Worm (Caenorhabditis elegans) whole organism, L2 larva: ENCODE data around the gene srj-4.

Source experiments
- R02D3.7 ChIP-seq: fragments of 150-350 bp; optimal IDR thresholded peaks from 2 replicates; lab custom pipeline; 2014; ENCODE audit warnings: missing biosample characterization, missing genetic modification characterization
- ZK546.5 ChIP-seq: sonication (generic microtip); optimal IDR thresholded peaks from 2 replicates; lab custom pipeline; 2017; ENCODE audit warnings: missing biosample characterization, missing genetic modification characterization
- ama-1 ChIP-seq: fragments of 150-350 bp; optimal IDR thresholded peaks from 2 replicates; lab custom pipeline; 2018; ENCODE audit warnings: inconsistent platforms
- elt-3 ChIP-seq: sonication (generic microtip); optimal IDR thresholded peaks from 2 replicates; lab custom pipeline; 2017; ENCODE audit warnings: missing biosample characterization, missing genetic modification characterization
- fos-1 ChIP-seq: fragments of 150-350 bp; optimal IDR thresholded peaks from 2 replicates; lab custom pipeline; 2014; ENCODE audit warnings: missing biosample characterization, missing genetic modification characterization
- gmeb-1 ChIP-seq: fragments of 150-350 bp; optimal IDR thresholded peaks from 2 replicates; lab custom pipeline; 2014; ENCODE audit warnings: missing biosample characterization, missing genetic modification characterization
- lin-13 ChIP-seq: fragments of 150-350 bp; optimal IDR thresholded peaks from 2 replicates; lab custom pipeline; 2014; ENCODE audit warnings: missing biosample characterization, missing genetic modification reagents, missing genetic modification characterization
- lin-39 ChIP-seq: fragments of 150-350 bp; optimal IDR thresholded peaks from 2 replicates; lab custom pipeline; 2014; ENCODE audit warnings: missing biosample characterization, missing genetic modification reagents, missing genetic modification characterization
- nhr-6 ChIP-seq: fragments of 150-350 bp; optimal IDR thresholded peaks from 2 replicates; lab custom pipeline; 2014; ENCODE audit warnings: missing biosample characterization, missing genetic modification characterization
- nhr-77 ChIP-seq: fragments of 150-350 bp; optimal IDR thresholded peaks from 2 replicates; lab custom pipeline; 2014; ENCODE audit warnings: missing biosample characterization, missing genetic modification characterization
- sma-9 ChIP-seq, 2 experiments: fragments of 150-350 bp in 1 of 2; sonication (generic microtip) in 1 of 2; optimal IDR thresholded peaks; 2 replicates each; lab custom pipeline; 2014 to 2016; ENCODE audit warnings: missing genetic modification characterization in 2 of 2, mild to moderate bottlenecking in 1 of 2, missing biosample characterization in 1 of 2, missing compliant biosample characterization in 1 of 2, missing genetic modification reagents in 1 of 2, moderate library complexity in 1 of 2
- snpc-4 ChIP-seq: fragments of 150-350 bp; optimal IDR thresholded peaks from 2 replicates; lab custom pipeline; 2014; ENCODE audit warnings: missing biosample characterization, missing genetic modification characterization
- unc-62 ChIP-seq: fragments of 150-350 bp; optimal IDR thresholded peaks from 2 replicates; lab custom pipeline; 2014; ENCODE audit warnings: missing biosample characterization, missing genetic modification reagents, missing genetic modification characterization
- ztf-4 ChIP-seq: fragments of 150-350 bp; optimal IDR thresholded peaks from 2 replicates; lab custom pipeline; 2014; ENCODE audit warnings: missing biosample characterization, missing genetic modification characterization

ce11 chrV:12170114-12170513 lies 7.1 kb downstream of the srj-4 start, which contains the start of gene ZK863.1:
- TF ChIP-seq R02D3.7 (tag; lab: Kevin White, UChicago) (no peak), ztf-4 (tag; lab: Kevin White, UChicago) (no peak), snpc-4 (tag; lab: Kevin White, UChicago) (no peak), nhr-77 (no peak), unc-62 (GFP tag; lab: Kevin White, UChicago) (no peak), gmeb-1 (tag; lab: Kevin White, UChicago) (no peak), ama-1 (lab: Kevin White, UChicago) (no peak), lin-39 (tag; lab: Kevin White, UChicago) (no peak), nhr-6 (tag; lab: Kevin White, UChicago) (no peak), elt-3 (tag; lab: Kevin White, UChicago) (no peak), fos-1 (tag; lab: Kevin White, UChicago) (no peak), ZK546.5 (tag; lab: Kevin White, UChicago) (no peak), sma-9 (GFP tag; optimal IDR thresholded peaks at IDR 0.05; lab: Kevin White, UChicago) (no peak), sma-9 (tag; optimal IDR thresholded peaks at IDR 0.05; lab: Kevin White, UChicago) (no peak), lin-13 (GFP tag; lab: Kevin White, UChicago) (no peak)
